Fruit fly (Drosophila melanogaster) whole organism, embryonic: ENCODE data around the gene REG.
A peak's percentile ranks its signal among the peaks of the same experiment; 100 is the strongest.

Experiments used
- Antp ChIP-seq: fragments of 200-800 bp; sonication (Bioruptor generic); optimal IDR thresholded peaks from 3 replicates; lab custom pipeline; 2016; ENCODE audit warnings: missing biosample characterization, missing genetic modification characterization
- B-H1 ChIP-seq: fragments of 200-800 bp; sonication (Bioruptor generic); IDR thresholded peaks from 3 replicates; pipeline ENCODE4 v1.3.6; 2022; ENCODE audit warnings: missing biosample characterization, missing genetic modification characterization
- CG10462 ChIP-seq: fragments of 200-800 bp; sonication (Bioruptor generic); optimal IDR thresholded peaks from 2 replicates; lab custom pipeline; 2016; ENCODE audit warnings: missing biosample characterization, missing genetic modification characterization
- CG11398 ChIP-seq: fragments of 200-800 bp; sonication (Bioruptor generic); optimal IDR thresholded peaks from 2 replicates; lab custom pipeline; 2016; ENCODE audit warnings: missing biosample characterization, missing genetic modification characterization
- CG11723 ChIP-seq: fragments of 200-800 bp; sonication (Bioruptor generic); optimal IDR thresholded peaks from 2 replicates; lab custom pipeline; 2017; ENCODE audit warnings: missing biosample characterization, mild to moderate bottlenecking, missing genetic modification characterization
- CG12104 ChIP-seq: fragments of 200-800 bp; sonication (Bioruptor generic); optimal IDR thresholded peaks from 3 replicates; lab custom pipeline; 2016; ENCODE audit warnings: missing biosample characterization, missing genetic modification characterization
- CG15601 ChIP-seq: fragments of 200-800 bp; sonication (Bioruptor generic); optimal IDR thresholded peaks from 3 replicates; lab custom pipeline; 2019; ENCODE audit warnings: missing biosample characterization, mild to moderate bottlenecking, missing genetic modification characterization, moderate library complexity
- CG1603 ChIP-seq: fragments of 200-800 bp; sonication (Bioruptor generic); optimal IDR thresholded peaks from 2 replicates; lab custom pipeline; 2019; ENCODE audit warnings: missing biosample characterization, mild to moderate bottlenecking, missing genetic modification characterization, moderate library complexity
- CG17186 ChIP-seq: fragments of 200-800 bp; sonication (Bioruptor generic); optimal IDR thresholded peaks from 3 replicates; lab custom pipeline; 2017; ENCODE audit warnings: missing biosample characterization, missing genetic modification reagents, missing genetic modification characterization
- CG18599 ChIP-seq: fragments of 200-800 bp; sonication (Bioruptor generic); optimal IDR thresholded peaks from 3 replicates; lab custom pipeline; 2017; ENCODE audit warnings: missing biosample characterization, missing genetic modification characterization, mild to moderate bottlenecking, moderate library complexity, missing genetic modification reagents
- CG2889 ChIP-seq: fragments of 200-800 bp; sonication (Bioruptor generic); IDR thresholded peaks from 3 replicates; pipeline ENCODE4 v1.3.6; 2022; ENCODE audit warnings: missing biosample characterization, missing genetic modification characterization
- CG32532 ChIP-seq: fragments of 200-800 bp; sonication (Bioruptor generic); IDR thresholded peaks from 2 replicates; pipeline ENCODE4 v1.3.6; 2022; ENCODE audit warnings: missing biosample characterization, missing genetic modification characterization
- CG32772 ChIP-seq: fragments of 200-800 bp; sonication (Bioruptor generic); IDR thresholded peaks from 2 replicates; pipeline ENCODE4 v1.3.6; 2022; ENCODE audit warnings: missing biosample characterization, missing genetic modification characterization
- CG6254 ChIP-seq: fragments of 200-800 bp; sonication (Bioruptor generic); optimal IDR thresholded peaks from 3 replicates; lab custom pipeline; 2017; ENCODE audit warnings: mild to moderate bottlenecking, missing biosample characterization, missing genetic modification reagents, missing genetic modification characterization
- CG8290 ChIP-seq, 3 experiments: fragments of 200-800 bp; sonication (Bioruptor generic); optimal IDR thresholded peaks; 2 replicates each; lab custom pipeline; 2016 to 2019; ENCODE audit warnings: missing biosample characterization in 3 of 3, missing genetic modification characterization in 3 of 3, mild to moderate bottlenecking in 2 of 3, moderate library complexity in 1 of 3
- CG8359 ChIP-seq: fragments of 200-800 bp; sonication (Bioruptor generic); optimal IDR thresholded peaks from 2 replicates; lab custom pipeline; 2017; ENCODE audit warnings: missing biosample characterization, mild to moderate bottlenecking, missing genetic modification characterization, borderline replicate concordance
- CHES-1-like ChIP-seq: fragments of 200-800 bp; sonication (Bioruptor generic); optimal IDR thresholded peaks from 2 replicates; lab custom pipeline; 2016; ENCODE audit warnings: missing biosample characterization, missing genetic modification characterization
- Deaf1 ChIP-seq: fragments of 200-800 bp; optimal IDR thresholded peaks from 3 replicates; lab custom pipeline; 2019; ENCODE audit warnings: missing biosample characterization, mild to moderate bottlenecking, missing genetic modification characterization, moderate library complexity
- Dip2 ChIP-seq: fragments of 200-800 bp; sonication (Bioruptor generic); IDR thresholded peaks from 2 replicates; pipeline ENCODE4 v1.3.6; 2022; ENCODE audit warnings: missing biosample characterization, missing genetic modification characterization
- Gug ChIP-seq: fragments of 200-800 bp; sonication (Bioruptor generic); IDR thresholded peaks from 4 replicates; pipeline ENCODE4 v1.3.6; 2022; ENCODE audit warnings: missing biosample characterization, missing genetic modification characterization
- HLH3B ChIP-seq: fragments of 200-800 bp; sonication (Bioruptor generic); IDR thresholded peaks from 2 replicates; pipeline ENCODE4 v1.3.6; 2022; ENCODE audit warnings: missing biosample characterization, missing genetic modification characterization
- HmgD ChIP-seq: fragments of 200-800 bp; sonication (Bioruptor generic); optimal IDR thresholded peaks from 3 replicates; lab custom pipeline; 2016; ENCODE audit warnings: missing biosample characterization, missing genetic modification characterization
- Nf-YB ChIP-seq: fragments of 200-800 bp; sonication (Bioruptor generic); optimal IDR thresholded peaks from 3 replicates; lab custom pipeline; 2019; ENCODE audit warnings: missing biosample characterization, mild to moderate bottlenecking, missing genetic modification characterization, moderate library complexity
- Opbp ChIP-seq: fragments of 200-800 bp; sonication (Bioruptor generic); IDR thresholded peaks from 3 replicates; pipeline ENCODE4 v1.3.6; 2022; ENCODE audit warnings: missing biosample characterization, missing genetic modification characterization; ENCODE audit not compliant: partially characterized antibody
- Ravus ChIP-seq: fragments of 200-800 bp; sonication (Bioruptor generic); IDR thresholded peaks from 2 replicates; pipeline ENCODE4 v1.3.6; 2022; ENCODE audit warnings: missing biosample characterization, missing genetic modification characterization
- ash1 ChIP-seq: fragments of 200-800 bp; sonication (Bioruptor generic); optimal IDR thresholded peaks from 2 replicates; lab custom pipeline; 2018; ENCODE audit warnings: missing biosample characterization, mild to moderate bottlenecking, missing genetic modification characterization
- az2 ChIP-seq: fragments of 200-800 bp; sonication (Bioruptor generic); optimal IDR thresholded peaks from 3 replicates; lab custom pipeline; 2016; ENCODE audit warnings: missing biosample characterization, missing genetic modification characterization
- corto ChIP-seq: fragments of 200-800 bp; sonication (Bioruptor generic); optimal IDR thresholded peaks from 2 replicates; lab custom pipeline; 2016; ENCODE audit warnings: missing biosample characterization, mild to moderate bottlenecking, missing genetic modification characterization, moderate library complexity
- dmrt11E ChIP-seq: fragments of 200-800 bp; sonication (Bioruptor generic); optimal IDR thresholded peaks from 3 replicates; lab custom pipeline; 2018; ENCODE audit warnings: missing biosample characterization, mild to moderate bottlenecking, missing genetic modification characterization, moderate library complexity
- dmrt99B ChIP-seq: fragments of 200-800 bp; sonication (Bioruptor generic); optimal IDR thresholded peaks from 2 replicates; lab custom pipeline; 2018; ENCODE audit warnings: missing biosample characterization, mild to moderate bottlenecking, missing genetic modification characterization, moderate library complexity
- emc ChIP-seq: fragments of 200-800 bp; sonication (Bioruptor generic); optimal IDR thresholded peaks from 2 replicates; lab custom pipeline; 2016; ENCODE audit warnings: missing biosample characterization, missing genetic modification characterization
- fd3F ChIP-seq: fragments of 200-800 bp; sonication (Bioruptor generic); optimal IDR thresholded peaks from 2 replicates; lab custom pipeline; 2018; ENCODE audit warnings: missing biosample characterization, mild to moderate bottlenecking, missing genetic modification characterization, moderate library complexity
- gcm ChIP-seq: fragments of 200-800 bp; sonication (Bioruptor generic); optimal IDR thresholded peaks from 2 replicates; lab custom pipeline; 2019; ENCODE audit warnings: missing biosample characterization, mild to moderate bottlenecking, missing genetic modification characterization, moderate library complexity
- grau ChIP-seq: fragments of 200-800 bp; optimal IDR thresholded peaks from 3 replicates; lab custom pipeline; 2019; ENCODE audit warnings: missing biosample characterization, mild to moderate bottlenecking, missing genetic modification characterization, moderate library complexity
- gsb ChIP-seq: fragments of 200-800 bp; sonication (Bioruptor generic); IDR thresholded peaks from 2 replicates; pipeline ENCODE4 v1.3.6; 2022; ENCODE audit warnings: missing biosample characterization, missing genetic modification characterization
- h ChIP-seq: fragments of >200 bp; optimal IDR thresholded peaks from 2 replicates; lab custom pipeline; 2017
- knrl ChIP-seq: fragments of 200-800 bp; sonication (Bioruptor generic); IDR thresholded peaks from 3 replicates; pipeline ENCODE4 v1.3.6; 2022; ENCODE audit warnings: missing biosample characterization, missing genetic modification characterization; ENCODE audit not compliant: partially characterized antibody
- lbe ChIP-seq: fragments of 200-800 bp; sonication (Bioruptor generic); optimal IDR thresholded peaks from 2 replicates; lab custom pipeline; 2016; ENCODE audit warnings: missing biosample characterization, mild to moderate bottlenecking, missing genetic modification characterization
- lmd ChIP-seq: fragments of 200-800 bp; sonication (Bioruptor generic); IDR thresholded peaks from 2 replicates; pipeline ENCODE4 v1.3.6; 2022; ENCODE audit warnings: missing biosample characterization, missing genetic modification characterization
- lola ChIP-seq, 3 experiments: fragments of >200 bp in 2 of 3; fragments of 200-800 bp in 1 of 3; sonication (Bioruptor generic) in 1 of 3; optimal IDR thresholded peaks; 2 replicates each; lab custom pipeline; 2017 to 2019; ENCODE audit warnings: missing biosample characterization in 3 of 3, missing genetic modification characterization in 3 of 3, mild to moderate bottlenecking in 1 of 3, moderate library complexity in 1 of 3
- nerfin-2 ChIP-seq: fragments of 200-800 bp; sonication (Bioruptor generic); IDR thresholded peaks from 2 replicates; pipeline ENCODE4 v1.3.6; 2022; ENCODE audit warnings: missing biosample characterization, missing genetic modification characterization; ENCODE audit not compliant: partially characterized antibody
- pan ChIP-seq, 4 experiments: fragments of >200 bp in 3 of 4; fragments of 200-800 bp in 1 of 4; sonication (Bioruptor generic) in 1 of 4; optimal IDR thresholded peaks in 3 of 4; IDR thresholded peaks in 1 of 4; 2 replicates each; pipeline versions ENCODE4 v1.3.6 to Lab custom; 2017 to 2022; ENCODE audit warnings: missing biosample characterization in 2 of 4, missing genetic modification characterization in 2 of 4, mixed read lengths in 1 of 4
- schlank ChIP-seq: fragments of 200-800 bp; sonication (Bioruptor generic); optimal IDR thresholded peaks from 2 replicates; lab custom pipeline; 2018; ENCODE audit warnings: missing biosample characterization, mild to moderate bottlenecking, missing genetic modification characterization
- slou ChIP-seq: fragments of 200-800 bp; sonication (Bioruptor generic); optimal IDR thresholded peaks from 3 replicates; lab custom pipeline; 2016; ENCODE audit warnings: missing biosample characterization, missing genetic modification characterization
- so ChIP-seq: fragments of 200-800 bp; sonication (Bioruptor generic); IDR thresholded peaks from 3 replicates; pipeline ENCODE4 v1.3.6; 2022; ENCODE audit warnings: missing biosample characterization, missing genetic modification characterization
- sr ChIP-seq: fragments of 200-800 bp; sonication (Bioruptor generic); IDR thresholded peaks from 3 replicates; pipeline ENCODE4 v1.3.6; 2022; ENCODE audit warnings: missing biosample characterization, missing genetic modification characterization
- stwl ChIP-seq: fragments of 200-800 bp; sonication (Bioruptor generic); optimal IDR thresholded peaks from 3 replicates; lab custom pipeline; 2018; ENCODE audit warnings: missing biosample characterization, mild to moderate bottlenecking, missing genetic modification characterization, moderate library complexity
- tap ChIP-seq: fragments of 200-800 bp; optimal IDR thresholded peaks from 3 replicates; lab custom pipeline; 2019; ENCODE audit warnings: missing biosample characterization, mild to moderate bottlenecking, missing genetic modification characterization, moderate library complexity
- tio ChIP-seq: fragments of 200-800 bp; sonication (Bioruptor generic); optimal IDR thresholded peaks from 2 replicates; lab custom pipeline; 2017; ENCODE audit warnings: missing biosample characterization, missing genetic modification characterization, inconsistent platforms
- unc-4 ChIP-seq: fragments of 200-800 bp; sonication (Bioruptor generic); IDR thresholded peaks from 2 replicates; pipeline ENCODE4 v1.3.6; 2022; ENCODE audit warnings: missing biosample characterization, missing genetic modification characterization; ENCODE audit not compliant: partially characterized antibody
- yki ChIP-seq: fragments of >200 bp; optimal IDR thresholded peaks from 3 replicates; lab custom pipeline; 2018

The REG gene

dm6 chrX:13208075-13208474 is 4.0 kb upstream of the REG start (continued):
- TF ChIP-seq schlank (tag; lab: Kevin White, UChicago) (no peak), slou (no peak), fd3F (no peak), CG8359 (GFP tag; lab: Kevin White, UChicago) (no peak), CG11723 (GFP tag; lab: Kevin White, UChicago) (no peak), ash1 (GFP tag; lab: Kevin White, UChicago) (no peak), Antp (GFP tag; lab: Kevin White, UChicago) (no peak), gsb (GFP tag; lab: Robert Waterston, UW) (no peak), lmd (no peak), HmgD (GFP tag; lab: Kevin White, UChicago) (no peak), emc (GFP tag; lab: Kevin White, UChicago) (no peak), Nf-YB (no peak), unc-4 (no peak), dmrt11E (peak; percentile 10), so (GFP tag; lab: Robert Waterston, UW) (no peak), B-H1 (GFP tag; lab: Robert Waterston, UW) (no peak), CG10462 (GFP tag; lab: Kevin White, UChicago) (no peak), CHES-1-like (no peak), corto (GFP tag; lab: Kevin White, UChicago) (no peak), CG2889 (GFP tag; lab: Robert Waterston, UW) (no peak), CG11398 (GFP tag; lab: Kevin White, UChicago) (no peak), grau (tag; lab: Kevin White, UChicago) (peak; percentile 61), az2 (no peak), CG8290 (GFP tag; optimal IDR thresholded peaks at IDR 0.05; lab: Kevin White, UChicago) (no peak), CG8290 (tag; optimal IDR thresholded peaks at IDR 0.05; lab: Kevin White, UChicago) (no peak), h (no peak), knrl (GFP tag; lab: Robert Waterston, UW) (no peak), Gug (GFP tag; lab: Robert Waterston, UW) (no peak), CG15601 (peak; percentile 12), HLH3B (GFP tag; lab: Robert Waterston, UW) (no peak), nerfin-2 (no peak), lbe (GFP tag; lab: Kevin White, UChicago) (no peak), CG17186 (no peak), Ravus (GFP tag; lab: Robert Waterston, UW) (no peak), lola (GFP tag; optimal IDR thresholded peaks at IDR 0.05; lab: Kevin White, UChicago) (peak in 1 of 3 experiments; percentile 25), CG1603 (tag; lab: Kevin White, UChicago) (no peak), sr (GFP tag; lab: Robert Waterston, UW) (no peak), CG12104 (GFP tag; lab: Kevin White, UChicago) (no peak), stwl (tag; lab: Kevin White, UChicago) (no peak), dmrt99B (tag; lab: Kevin White, UChicago) (peak; percentile 66), Deaf1 (tag; lab: Kevin White, UChicago) (no peak), CG32532 (GFP tag; lab: Robert Waterston, UW) (no peak), pan (optimal IDR thresholded peaks at IDR 0.05; lab: Kevin White, UChicago) (no peak), pan (GFP tag; optimal IDR thresholded peaks at IDR 0.05 in 1 of 2, IDR thresholded peaks at IDR 0.05 in 1 of 2) (peak in 1 of 2 experiments; percentile 45), tap (tag; lab: Kevin White, UChicago) (peak; percentile 9), tio (GFP tag; lab: Kevin White, UChicago) (no peak), CG18599 (GFP tag; lab: Kevin White, UChicago) (peak; percentile 74), gcm (GFP tag; lab: Kevin White, UChicago) (peak; percentile 3), CG6254 (GFP tag; lab: Kevin White, UChicago) (no peak), CG32772 (GFP tag; lab: Robert Waterston, UW) (no peak), Dip2 (no peak), Opbp (GFP tag; lab: Robert Waterston, UW) (no peak), yki (no peak)
